Worm (Caenorhabditis elegans) whole organism, L4 larva: ENCODE data around the gene nsy-1.

Experiments used
- F10B5.3 ChIP-seq: sonication (generic microtip); optimal IDR thresholded peaks from 2 replicates; lab custom pipeline; 2016; ENCODE audit warnings: mild to moderate bottlenecking, missing genetic modification characterization, missing compliant biosample characterization
- F37D6.2 ChIP-seq: sonication (generic microtip); optimal IDR thresholded peaks from 2 replicates; lab custom pipeline; 2016; ENCODE audit warnings: mild to moderate bottlenecking, missing genetic modification characterization, missing compliant biosample characterization
- T20F7.1 ChIP-seq: fragments of 200-800 bp; sonication (Bioruptor generic); optimal IDR thresholded peaks from 2 replicates; lab custom pipeline; 2018; ENCODE audit warnings: mild to moderate bottlenecking, missing genetic modification characterization, missing compliant biosample characterization
- T26A8.4 ChIP-seq: fragments of 200-800 bp; sonication (Bioruptor generic); IDR thresholded peaks from 2 replicates; pipeline ENCODE4 v1.3.6; 2022; ENCODE audit warnings: missing genetic modification characterization, missing compliant biosample characterization
- ZK546.5 ChIP-seq, 2 experiments: sonication (generic microtip); optimal IDR thresholded peaks; 2 replicates each; lab custom pipeline; 2017; ENCODE audit warnings: missing biosample characterization in 2 of 2, missing genetic modification characterization in 2 of 2
- aha-1 ChIP-seq: fragments of 150-350 bp; peaks from one replicate; lab custom pipeline; 2014; ENCODE audit warnings: missing biosample characterization, missing genetic modification characterization
- aly-2 ChIP-seq: sonication (generic microtip); optimal IDR thresholded peaks from 2 replicates; lab custom pipeline; 2018; ENCODE audit warnings: missing biosample characterization, missing genetic modification characterization
- arid-1 ChIP-seq: fragments of 200-800 bp; sonication (Bioruptor generic); conservative IDR thresholded peaks from 2 replicates; pipeline ENCODE4 v1.3.6; 2022; ENCODE audit warnings: missing genetic modification reagents, missing genetic modification characterization, missing compliant biosample characterization
- ctbp-1 ChIP-seq: fragments of 200-800 bp; sonication (Bioruptor generic); IDR thresholded peaks from 2 replicates; pipeline ENCODE4 v1.3.6; 2022; ENCODE audit warnings: missing genetic modification reagents, missing genetic modification characterization, missing compliant biosample characterization
- daf-16 ChIP-seq, 3 experiments: sonication (generic microtip); optimal IDR thresholded peaks; 2 replicates each; lab custom pipeline; 2016 to 2017; ENCODE audit warnings: missing genetic modification characterization in 3 of 3, missing genetic modification reagents in 3 of 3, mild to moderate bottlenecking in 2 of 3, missing compliant biosample characterization in 2 of 3, missing biosample characterization in 1 of 3, moderate library complexity in 1 of 3
- dmd-6 ChIP-seq: fragments of 200-800 bp; sonication (Bioruptor generic); IDR thresholded peaks from 2 replicates; pipeline ENCODE4 v1.3.6; 2022; ENCODE audit warnings: missing genetic modification reagents, missing genetic modification characterization, missing compliant biosample characterization
- dmd-8 ChIP-seq: fragments of 200-800 bp; sonication (Bioruptor generic); IDR thresholded peaks from 2 replicates; pipeline ENCODE4 v1.3.6; 2022; ENCODE audit warnings: missing genetic modification characterization, missing compliant biosample characterization
- dpl-1 ChIP-seq: fragments of 150-350 bp; optimal IDR thresholded peaks from 2 replicates; lab custom pipeline; 2014; ENCODE audit warnings: missing biosample characterization, missing genetic modification reagents, missing genetic modification characterization
- duxl-1 ChIP-seq: sonication (generic microtip); optimal IDR thresholded peaks from 2 replicates; lab custom pipeline; 2016; ENCODE audit warnings: mild to moderate bottlenecking, missing genetic modification characterization, moderate library complexity, missing compliant biosample characterization; ENCODE audit not compliant: poor library complexity
- fkh-10 ChIP-seq: fragments of 150-350 bp; optimal IDR thresholded peaks from 2 replicates; lab custom pipeline; 2014; ENCODE audit warnings: missing biosample characterization, missing genetic modification reagents, missing genetic modification characterization
- fos-1 ChIP-seq: fragments of 150-350 bp; optimal IDR thresholded peaks from 2 replicates; lab custom pipeline; 2014; ENCODE audit warnings: missing biosample characterization, missing genetic modification characterization
- gei-8 ChIP-seq: fragments of 200-800 bp; sonication (Bioruptor generic); optimal IDR thresholded peaks from 2 replicates; lab custom pipeline; 2018; ENCODE audit warnings: mild to moderate bottlenecking, missing genetic modification characterization, missing compliant biosample characterization
- hlh-11 ChIP-seq: fragments of 200-800 bp; sonication (Bioruptor generic); optimal IDR thresholded peaks from 2 replicates; lab custom pipeline; 2018; ENCODE audit warnings: mild to moderate bottlenecking, missing genetic modification characterization, missing compliant biosample characterization
- hlh-30 ChIP-seq: sonication (generic microtip); optimal IDR thresholded peaks from 2 replicates; lab custom pipeline; 2017; ENCODE audit warnings: antibody characterized with exemption, mild to moderate bottlenecking, missing genetic modification characterization, missing compliant biosample characterization; ENCODE audit not compliant: insufficient read depth
- hmg-1.1 ChIP-seq: fragments of 200-800 bp; sonication (Bioruptor generic); IDR thresholded peaks from 2 replicates; pipeline ENCODE4 v1.3.6; 2022; ENCODE audit warnings: missing genetic modification reagents, missing genetic modification characterization, missing compliant biosample characterization
- lin-13 ChIP-seq: fragments of 150-350 bp; optimal IDR thresholded peaks from 2 replicates; lab custom pipeline; 2014; ENCODE audit warnings: missing biosample characterization, missing genetic modification reagents, missing genetic modification characterization
- lin-39 ChIP-seq: fragments of 150-350 bp; optimal IDR thresholded peaks from 2 replicates; lab custom pipeline; 2014; ENCODE audit warnings: missing biosample characterization, missing genetic modification reagents, missing genetic modification characterization
- lsy-2 ChIP-seq, 2 experiments: fragments of 150-350 bp in 1 of 2; sonication (generic microtip) in 1 of 2; optimal IDR thresholded peaks; 2 replicates each; lab custom pipeline; 2014 to 2017; ENCODE audit warnings: missing biosample characterization in 2 of 2, missing genetic modification characterization in 2 of 2
- madf-9 ChIP-seq: fragments of 200-800 bp; sonication (Bioruptor generic); conservative IDR thresholded peaks from 2 replicates; pipeline ENCODE4 v1.3.6; 2022; ENCODE audit warnings: missing genetic modification reagents, missing genetic modification characterization, missing compliant biosample characterization
- mdl-1 ChIP-seq, 2 experiments: fragments of 150-350 bp in 1 of 2; sonication (generic microtip) in 1 of 2; optimal IDR thresholded peaks; 2 replicates each; lab custom pipeline; 2014 to 2017; ENCODE audit warnings: missing biosample characterization in 2 of 2, missing genetic modification characterization in 2 of 2
- mdt-29 ChIP-seq: fragments of 200-800 bp; sonication (Bioruptor generic); IDR thresholded peaks from 2 replicates; pipeline ENCODE4 v1.3.6; 2022; ENCODE audit warnings: missing genetic modification reagents, missing genetic modification characterization, missing compliant biosample characterization
- mes-2 ChIP-seq: sonication (generic microtip); optimal IDR thresholded peaks from 2 replicates; lab custom pipeline; 2016; ENCODE audit warnings: missing genotype, mild to moderate bottlenecking, missing genetic modification characterization, missing compliant biosample characterization; ENCODE audit not compliant: poor library complexity, severe bottlenecking
- nhr-25 ChIP-seq: sonication (generic microtip); optimal IDR thresholded peaks from 2 replicates; lab custom pipeline; 2017; ENCODE audit warnings: missing genetic modification characterization, mild to moderate bottlenecking, missing compliant biosample characterization, antibody characterized with exemption, moderate library complexity, borderline replicate concordance; ENCODE audit not compliant: insufficient read depth
- nhr-41 ChIP-seq: fragments of 200-800 bp; sonication (Bioruptor generic); IDR thresholded peaks from 2 replicates; pipeline ENCODE4 v1.3.6; 2022; ENCODE audit warnings: missing genetic modification reagents, missing genetic modification characterization, missing compliant biosample characterization
- nhr-48 ChIP-seq: sonication (generic microtip); optimal IDR thresholded peaks from 2 replicates; lab custom pipeline; 2016; ENCODE audit warnings: mild to moderate bottlenecking, missing genetic modification characterization, missing compliant biosample characterization
- nhr-6 ChIP-seq: fragments of 150-350 bp; optimal IDR thresholded peaks from 2 replicates; lab custom pipeline; 2014; ENCODE audit warnings: missing biosample characterization, missing genetic modification characterization
- nhr-76 ChIP-seq: fragments of 150-350 bp; optimal IDR thresholded peaks from 2 replicates; lab custom pipeline; 2014; ENCODE audit warnings: missing biosample characterization, missing genetic modification characterization
- php-3 ChIP-seq: fragments of 200-800 bp; sonication (Bioruptor generic); IDR thresholded peaks from 2 replicates; pipeline ENCODE4 v1.3.6; 2022; ENCODE audit warnings: missing genetic modification reagents, missing genetic modification characterization, missing compliant biosample characterization
- pqm-1 ChIP-seq: sonication (generic microtip); optimal IDR thresholded peaks from 2 replicates; lab custom pipeline; 2017; ENCODE audit warnings: missing biosample characterization, missing genetic modification characterization
- rbr-2 ChIP-seq: sonication (generic microtip); optimal IDR thresholded peaks from 2 replicates; lab custom pipeline; 2016; ENCODE audit warnings: missing genotype, missing genetic modification characterization, missing compliant biosample characterization
- saeg-2 ChIP-seq: fragments of 200-800 bp; sonication (Bioruptor generic); IDR thresholded peaks from 2 replicates; pipeline ENCODE4 v1.3.6; 2022; ENCODE audit warnings: missing genetic modification reagents, missing genetic modification characterization, missing compliant biosample characterization
- sdz-12 ChIP-seq: fragments of 200-800 bp; sonication (Bioruptor generic); optimal IDR thresholded peaks from 2 replicates; lab custom pipeline; 2018; ENCODE audit warnings: mild to moderate bottlenecking, missing genetic modification characterization, missing compliant biosample characterization
- set-16 ChIP-seq: fragments of 200-800 bp; sonication (Bioruptor generic); IDR thresholded peaks from 2 replicates; pipeline ENCODE4 v1.3.6; 2022; ENCODE audit warnings: missing genetic modification reagents, missing genetic modification characterization, missing compliant biosample characterization
- skn-1 ChIP-seq: fragments of 150-350 bp; optimal IDR thresholded peaks from 2 replicates; lab custom pipeline; 2014; ENCODE audit warnings: missing biosample characterization, missing genetic modification characterization
- snpc-4 ChIP-seq: fragments of 150-350 bp; optimal IDR thresholded peaks from 2 replicates; lab custom pipeline; 2014; ENCODE audit warnings: missing biosample characterization, missing genetic modification characterization
- tra-1 ChIP-seq: fragments of 200-800 bp; sonication (Bioruptor generic); IDR thresholded peaks from 2 replicates; pipeline ENCODE4 v1.3.6; 2022; ENCODE audit warnings: missing genetic modification reagents, missing genetic modification characterization, missing compliant biosample characterization
- unc-39 ChIP-seq: sonication (generic microtip); optimal IDR thresholded peaks from 2 replicates; lab custom pipeline; 2017; ENCODE audit warnings: missing biosample characterization, missing genetic modification characterization
- unc-62 ChIP-seq, 3 experiments: fragments of 150-350 bp in 1 of 3; sonication (generic microtip); optimal IDR thresholded peaks in 2 of 3; peaks in 1 of 3; 1 replicate in 1 of 3; 2 replicates in 2 of 3; lab custom pipeline; 2014 to 2017; ENCODE audit warnings: missing biosample characterization in 3 of 3, missing genetic modification characterization in 3 of 3, missing genetic modification reagents in 3 of 3, missing genotype in 1 of 3
- vab-7 ChIP-seq: fragments of 200-800 bp; sonication (Bioruptor generic); IDR thresholded peaks from 2 replicates; pipeline ENCODE4 v1.3.6; 2022; ENCODE audit warnings: missing genetic modification reagents, missing genetic modification characterization, missing compliant biosample characterization
- zip-2 ChIP-seq: fragments of 150-350 bp; optimal IDR thresholded peaks from 2 replicates; lab custom pipeline; 2014; ENCODE audit warnings: missing biosample characterization, missing genetic modification characterization
- ztf-7 ChIP-seq: fragments of 150-350 bp; optimal IDR thresholded peaks from 2 replicates; lab custom pipeline; 2014; ENCODE audit warnings: missing biosample characterization, missing genetic modification characterization

nsy-1 gene

ce11 chrII:5016144-5016543 is 6.4 kb upstream of the nsy-1 start:
- TF ChIP-seq aha-1 (tag; lab: Kevin White, UChicago) (peak; percentile 7), mdt-29 (GFP tag; lab: Robert Waterston, UW) (no peak)
- TF ChIP-seq, all 104 proteins: peak for 1

DNA sequence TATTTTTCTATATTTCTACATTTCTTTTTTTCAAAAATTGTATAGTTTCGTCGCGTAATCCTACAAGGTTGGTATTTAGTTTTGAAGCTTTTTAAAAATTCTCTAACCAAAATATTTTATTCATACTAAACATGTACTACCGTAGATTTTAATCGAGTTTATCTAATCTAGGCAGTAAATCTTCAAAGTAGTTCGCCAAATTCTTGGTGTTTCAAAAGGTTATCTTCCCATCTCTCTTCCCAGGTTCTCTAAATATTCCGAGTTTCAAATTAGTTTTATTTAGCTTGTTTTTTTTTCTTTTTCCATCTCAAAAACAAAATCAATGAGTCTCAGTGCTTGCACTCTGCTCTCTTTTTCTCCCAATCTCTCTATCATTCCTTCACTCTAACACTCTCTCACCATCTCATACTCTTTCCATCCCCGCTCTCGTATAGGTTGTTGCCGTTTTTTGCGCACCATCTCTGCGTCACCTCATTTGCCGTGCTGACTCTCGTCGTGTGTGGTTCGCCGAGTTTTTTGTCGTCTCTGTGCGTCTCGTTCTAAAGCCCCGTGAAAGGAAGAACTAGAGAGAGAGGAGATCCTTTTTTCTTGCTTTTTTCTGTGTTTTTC is 5.5 kb upstream of the nsy-1 start:
- peak; percentile 35 to 85 for TF ChIP-seq mdl-1 (tag; optimal IDR thresholded peaks at IDR 0.05; lab: Kevin White, UChicago)
- no peak for TF ChIP-seq skn-1 (tag; lab: Kevin White, UChicago)
- no peak for TF ChIP-seq unc-39
- TF ChIP-seq ZK546.5 (tag; optimal IDR thresholded peaks at IDR 0.05; lab: Kevin White, UChicago), result peak in 1 of 2 experiments; percentile 20
- TF ChIP-seq nhr-41 (GFP tag; lab: Robert Waterston, UW), result no peak
- peak; percentile 21 for TF ChIP-seq nhr-6 (tag; lab: Kevin White, UChicago)
- no peak for TF ChIP-seq lin-39 (tag; lab: Kevin White, UChicago)
- TF ChIP-seq nhr-25 (tag; lab: Kevin White, UChicago), result no peak
- TF ChIP-seq fos-1 (tag; lab: Kevin White, UChicago), result no peak
- TF ChIP-seq sdz-12 (GFP tag; lab: Kevin White, UChicago), result no peak
- 0 out of 2 replicates have a peak, but pooled peaks have one; percentile 16 for TF ChIP-seq php-3 (GFP tag; lab: Robert Waterston, UW)
- no peak for TF ChIP-seq mdt-29 (GFP tag; lab: Robert Waterston, UW)
- peak; percentile 69 for TF ChIP-seq mes-2 (tag; lab: Kevin White, UChicago)
- TF ChIP-seq tra-1 (GFP tag; lab: Robert Waterston, UW), result 0 out of 2 replicates have a peak, but pooled peaks have one; percentile 3
- TF ChIP-seq hlh-11 (tag; lab: Kevin White, UChicago), result peak; percentile 83
- no peak for TF ChIP-seq vab-7 (GFP tag; lab: Robert Waterston, UW)
- no peak for TF ChIP-seq gei-8 (GFP tag; lab: Kevin White, UChicago)
- TF ChIP-seq F10B5.3 (tag; lab: Kevin White, UChicago), result no peak
- peak; percentile 71 for TF ChIP-seq ctbp-1 (GFP tag; lab: Robert Waterston, UW)
- no peak for TF ChIP-seq saeg-2
- peak; percentile 89 for TF ChIP-seq hmg-1.1 (GFP tag; lab: Robert Waterston, UW)
- no peak for TF ChIP-seq nhr-76 (tag; lab: Kevin White, UChicago)
- peak; percentile 12 for TF ChIP-seq duxl-1 (tag; lab: Kevin White, UChicago)
- peak; percentile 58 for TF ChIP-seq fkh-10 (GFP tag; lab: Kevin White, UChicago)
- no peak for TF ChIP-seq pqm-1 (tag; lab: Kevin White, UChicago)
- TF ChIP-seq ztf-7 (tag; lab: Kevin White, UChicago), result no peak
- TF ChIP-seq dmd-6 (GFP tag; lab: Robert Waterston, UW), result peak; percentile 59; the same call in 1 of the 2 replicates
- no peak for TF ChIP-seq snpc-4 (tag; lab: Kevin White, UChicago)
- peak; percentile 77 for TF ChIP-seq hlh-30 (tag; lab: Kevin White, UChicago)
- TF ChIP-seq aly-2 (tag; lab: Kevin White, UChicago), result no peak
- no peak for TF ChIP-seq lin-13 (GFP tag; lab: Kevin White, UChicago)
- TF ChIP-seq set-16, result peak; percentile 44; the same call in 1 of the 2 replicates
- no peak for TF ChIP-seq T20F7.1 (GFP tag; lab: Kevin White, UChicago)
- TF ChIP-seq dpl-1, result peak; percentile 60
- no peak for TF ChIP-seq dmd-8 (GFP tag; lab: Robert Waterston, UW)
- TF ChIP-seq aha-1 (tag; lab: Kevin White, UChicago), result peak; percentile 97
- TF ChIP-seq rbr-2 (tag; lab: Kevin White, UChicago), result peak; percentile 84
- peak; percentile 49; the same call in 1 of the 2 replicates for TF ChIP-seq T26A8.4 (GFP tag; lab: Robert Waterston, UW)
- TF ChIP-seq unc-62 (GFP tag; optimal IDR thresholded peaks at IDR 0.05 in 1 of 2; lab: Kevin White, UChicago), result peak in 1 of 2 experiments; percentile 63
- TF ChIP-seq unc-62 (tag; optimal IDR thresholded peaks at IDR 0.05; lab: Kevin White, UChicago), result no peak
- TF ChIP-seq daf-16 (GFP tag; optimal IDR thresholded peaks at IDR 0.05; lab: Kevin White, UChicago), result peak; percentile 11 to 19
- peak; percentile 74 for TF ChIP-seq daf-16 (tag; optimal IDR thresholded peaks at IDR 0.05; lab: Kevin White, UChicago)
- 0 out of 2 replicates have a peak, but pooled peaks have one; percentile 5 for TF ChIP-seq madf-9 (GFP tag; lab: Robert Waterston, UW)
- 0 out of 2 replicates have a peak, but pooled peaks have one; percentile 23 for TF ChIP-seq arid-1 (GFP tag; lab: Robert Waterston, UW)
- peak; percentile 57 to 76 for TF ChIP-seq lsy-2 (tag; optimal IDR thresholded peaks at IDR 0.05; lab: Kevin White, UChicago)
- TF ChIP-seq zip-2 (tag; lab: Kevin White, UChicago), result no peak
- TF ChIP-seq nhr-48 (tag; lab: Kevin White, UChicago), result peak; percentile 32
- peak; percentile 5 for TF ChIP-seq F37D6.2 (tag; lab: Kevin White, UChicago)
